Fruit fly (Drosophila melanogaster) whole organism, adult: ENCODE results near the gene CG5104.

Experiments
- CG11617 ChIP-seq: fragments of 200-800 bp; sonication (Bioruptor generic); optimal IDR thresholded peaks from 2 replicates; lab custom pipeline; 2017; ENCODE audit warnings: mild to moderate bottlenecking, missing biosample characterization, missing genetic modification reagents, missing genetic modification characterization
- CG14711 ChIP-seq: fragments of 200-800 bp; sonication (Bioruptor generic); optimal IDR thresholded peaks from 2 replicates; lab custom pipeline; 2018; ENCODE audit warnings: missing biosample characterization, mild to moderate bottlenecking, missing genetic modification characterization, moderate library complexity
- CG1620 ChIP-seq: fragments of 200-800 bp; sonication (Bioruptor generic); optimal IDR thresholded peaks from 2 replicates; lab custom pipeline; 2016; ENCODE audit warnings: missing biosample characterization, missing genetic modification characterization
- Mnt ChIP-seq: fragments of 200-800 bp; sonication (Bioruptor generic); optimal IDR thresholded peaks from 2 replicates; lab custom pipeline; 2016; ENCODE audit warnings: missing biosample characterization, mild to moderate bottlenecking, missing genetic modification characterization
- pad ChIP-seq: fragments of 200-800 bp; sonication (Bioruptor generic); optimal IDR thresholded peaks from 3 replicates; lab custom pipeline; 2017; ENCODE audit warnings: missing biosample characterization, missing genetic modification characterization, mild to moderate bottlenecking, moderate library complexity, missing genetic modification reagents

DNA sequence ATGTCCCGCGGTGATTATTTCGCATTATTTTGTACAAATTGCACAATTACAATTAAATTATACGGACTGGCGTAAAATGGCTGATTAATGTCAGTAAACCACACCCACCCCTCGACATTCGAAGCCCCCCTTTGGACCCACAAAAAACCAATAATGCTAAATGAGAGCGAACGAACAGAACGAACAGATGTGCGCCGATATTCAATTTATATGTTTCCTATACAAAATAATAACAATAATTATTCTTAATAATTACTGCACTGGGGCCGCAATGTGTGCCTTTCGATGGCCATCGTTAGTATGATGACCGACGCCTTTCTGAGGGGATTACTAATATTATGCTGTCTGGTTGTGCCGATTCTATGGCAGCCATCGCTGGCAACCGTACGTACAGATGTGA lies 12.6 kb downstream of the CG5104 start, which contains the start of gene CG13250:
- TF ChIP-seq pad (GFP tag; lab: Kevin White, UChicago) = no peak
- TF ChIP-seq Mnt (GFP tag; lab: Kevin White, UChicago) = no peak
- TF ChIP-seq CG11617 (GFP tag; lab: Kevin White, UChicago) = no peak
- no peak for TF ChIP-seq CG1620 (GFP tag; lab: Kevin White, UChicago)
- TF ChIP-seq CG14711 = no peak
